Worm (Caenorhabditis elegans): Measurements from ENCODE around the gene panl-3.

The panl-3 gene

DNA sequence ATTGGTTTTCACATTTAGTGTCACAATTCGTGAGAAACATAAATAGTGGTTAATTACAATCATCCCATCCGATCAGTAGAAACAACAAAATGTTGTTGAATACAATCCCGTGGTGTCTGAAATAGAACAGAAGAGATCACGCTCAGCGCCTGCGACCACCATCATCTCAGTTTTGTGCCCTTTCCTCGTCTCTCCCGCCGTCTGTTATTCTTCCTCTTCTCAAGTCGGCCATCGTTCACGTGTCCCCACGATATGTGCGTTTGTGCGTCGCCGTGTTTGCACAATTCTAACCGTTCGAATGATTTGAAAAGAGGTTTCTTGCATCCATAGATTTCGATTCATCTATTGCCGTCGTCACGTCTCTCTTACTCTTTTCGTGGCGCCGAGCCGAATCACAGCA lies at the start of gene panl-3:
Gene panl-3, plus strand, starts transcription at position 294 of the 400 bp plus-strand sequence.
- TF ChIP-seq tbx-2 (tag; optimal IDR thresholded peaks at IDR 0.05), result peak; percentile 77
- peak; percentile 40 for TF ChIP-seq pros-1 (tag; optimal IDR thresholded peaks at IDR 0.05)
- no peak for TF ChIP-seq C38D4.7 (GFP tag; optimal IDR thresholded peaks at IDR 0.05)
- TF ChIP-seq ahr-1 (tag; optimal IDR thresholded peaks at IDR 0.05), result no peak
- no peak for TF ChIP-seq fkh-6 (tag; optimal IDR thresholded peaks at IDR 0.05)
- peak; percentile 16 for TF ChIP-seq nfya-1 (tag; optimal IDR thresholded peaks at IDR 0.05)
- TF ChIP-seq F13H6.1 (tag; optimal IDR thresholded peaks at IDR 0.05), result no peak
- peak; percentile 33 for TF ChIP-seq ceh-34 (tag; optimal IDR thresholded peaks at IDR 0.05)
- TF ChIP-seq ama-1 (optimal IDR thresholded peaks at IDR 0.05), result no peak
- no peak for TF ChIP-seq lin-11 (tag; optimal IDR thresholded peaks at IDR 0.05)
- no peak for TF ChIP-seq hlh-13 (GFP tag; optimal IDR thresholded peaks at IDR 0.05)
- TF ChIP-seq ceh-2 (tag; optimal IDR thresholded peaks at IDR 0.05), result no peak
- TF ChIP-seq hlh-8 (tag; optimal IDR thresholded peaks at IDR 0.05), result no peak
- peak; percentile 41 for TF ChIP-seq ceh-31 (tag; optimal IDR thresholded peaks at IDR 0.05)
- peak; percentile 42 for TF ChIP-seq hlh-6 (tag; optimal IDR thresholded peaks at IDR 0.05)
- TF ChIP-seq C08G9.2 (tag; optimal IDR thresholded peaks at IDR 0.05), result peak; percentile 32
- no peak for TF ChIP-seq pag-3 (tag; optimal IDR thresholded peaks at IDR 0.05; ENCODE audit: borderline replicate concordance)
- TF ChIP-seq dmd-4 (tag; optimal IDR thresholded peaks at IDR 0.05; ENCODE audit: borderline replicate concordance), result no peak
- no peak for TF ChIP-seq ceh-19 (GFP tag; optimal IDR thresholded peaks at IDR 0.05)
- peak; percentile 14 for TF ChIP-seq rnt-1 (tag; optimal IDR thresholded peaks at IDR 0.05)
- no peak for TF ChIP-seq ceh-6 (GFP tag; optimal IDR thresholded peaks at IDR 0.05)
- TF ChIP-seq ceh-30 (tag; optimal IDR thresholded peaks at IDR 0.05), result no peak
- TF ChIP-seq pax-1 (tag; optimal IDR thresholded peaks at IDR 0.05), result no peak
- TF ChIP-seq hlh-30 (tag; optimal IDR thresholded peaks at IDR 0.05; ENCODE audit: insufficient read depth), result peak; percentile 94
- no peak for TF ChIP-seq unc-86 (tag; optimal IDR thresholded peaks at IDR 0.05)
- TF ChIP-seq ceh-48 (tag; optimal IDR thresholded peaks at IDR 0.05), result no peak
- TF ChIP-seq ttx-3 (tag; optimal IDR thresholded peaks at IDR 0.05), result no peak
- no peak for TF ChIP-seq syd-9 (tag; optimal IDR thresholded peaks at IDR 0.05)
- no peak for TF ChIP-seq pha-4 (tag; optimal IDR thresholded peaks at IDR 0.05)
- no peak for TF ChIP-seq ceh-14 (tag; optimal IDR thresholded peaks at IDR 0.05)
- no peak for TF ChIP-seq lim-6 (tag; optimal IDR thresholded peaks at IDR 0.05)

DNA sequence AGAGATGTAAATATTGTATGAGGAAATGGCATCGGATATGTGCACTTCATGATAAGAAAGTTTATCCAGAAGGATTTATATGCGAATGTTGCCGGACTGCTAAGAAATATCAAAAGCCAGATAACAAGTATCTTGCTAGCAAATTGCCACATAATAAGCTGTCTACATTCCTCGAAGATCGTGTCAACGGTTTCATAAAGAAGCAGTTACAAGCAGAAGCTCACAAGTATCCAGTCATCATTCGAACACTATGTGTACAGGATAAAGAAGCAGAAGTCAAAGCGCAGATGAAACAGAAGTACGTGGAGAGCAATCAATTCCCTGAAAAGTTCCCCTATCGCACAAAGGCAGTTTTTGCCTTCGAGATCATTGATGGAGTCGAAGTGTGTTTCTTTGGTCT lies 48.3 kb upstream of the panl-3 start:
- no peak for TF ChIP-seq pqm-1 (tag; optimal IDR thresholded peaks at IDR 0.05)
- TF ChIP-seq pat-9 (tag; optimal IDR thresholded peaks at IDR 0.05), result no peak
- TF ChIP-seq T23F11.4 (GFP tag; optimal IDR thresholded peaks at IDR 0.05), result no peak
- TF ChIP-seq hlh-6 (tag; optimal IDR thresholded peaks at IDR 0.05), result no peak
- TF ChIP-seq fkh-6 (tag; optimal IDR thresholded peaks at IDR 0.05), result no peak
- no peak for TF ChIP-seq unc-42 (tag; optimal IDR thresholded peaks at IDR 0.05)
- TF ChIP-seq syd-9 (tag; optimal IDR thresholded peaks at IDR 0.05), result no peak
- no peak for TF ChIP-seq ceh-48 (tag; optimal IDR thresholded peaks at IDR 0.05)
- TF ChIP-seq ceh-9 (tag; optimal IDR thresholded peaks at IDR 0.05), result no peak
- no peak for TF ChIP-seq elt-4 (tag; optimal IDR thresholded peaks at IDR 0.05)
- no peak for TF ChIP-seq ref-2 (tag; optimal IDR thresholded peaks at IDR 0.05)
- TF ChIP-seq ceh-34 (tag; optimal IDR thresholded peaks at IDR 0.05), result no peak
- no peak for TF ChIP-seq sox-4 (tag; optimal IDR thresholded peaks at IDR 0.05)

DNA sequence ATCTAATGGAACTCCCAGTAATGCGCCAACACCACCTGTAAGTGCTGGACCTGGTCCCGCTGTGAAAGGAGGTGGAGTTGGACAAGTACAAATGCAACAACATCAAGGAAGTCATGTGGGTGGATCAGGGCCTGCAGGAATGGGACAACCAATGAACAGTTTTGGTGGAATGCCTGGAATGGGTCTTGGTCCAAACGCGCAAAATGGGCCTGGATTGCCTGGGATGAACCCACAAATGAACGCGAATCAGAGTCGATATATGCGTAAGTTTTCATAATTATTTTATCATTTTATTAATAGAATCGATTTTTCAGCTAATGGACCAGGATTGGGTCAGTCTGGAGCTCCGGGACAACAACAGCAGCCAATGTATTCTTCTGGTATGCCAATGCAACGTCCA lies 46.5 kb upstream of the panl-3 start:
- TF ChIP-seq hlh-6 (tag; optimal IDR thresholded peaks at IDR 0.05), result no peak
- no peak for TF ChIP-seq ama-1 (optimal IDR thresholded peaks at IDR 0.05)
- no peak for TF ChIP-seq syd-9 (tag; optimal IDR thresholded peaks at IDR 0.05)
- no peak for TF ChIP-seq unc-55 (GFP tag; optimal IDR thresholded peaks at IDR 0.05)
- no peak for TF ChIP-seq nhr-11 (tag; optimal IDR thresholded peaks at IDR 0.05)
- no peak for TF ChIP-seq C08G9.2 (tag; optimal IDR thresholded peaks at IDR 0.05)
- TF ChIP-seq ttx-3 (tag; optimal IDR thresholded peaks at IDR 0.05), result no peak
- no peak for TF ChIP-seq fkh-6 (tag; optimal IDR thresholded peaks at IDR 0.05)
- TF ChIP-seq pros-1 (tag; optimal IDR thresholded peaks at IDR 0.05), result no peak
- TF ChIP-seq sox-2 (GFP tag; IDR thresholded peaks at IDR 0.05), result no peak
- no peak for TF ChIP-seq K09A11.1 (tag; optimal IDR thresholded peaks at IDR 0.05; ENCODE audit: insufficient read depth)
- no peak for TF ChIP-seq odd-2 (tag; optimal IDR thresholded peaks at IDR 0.05)
- TF ChIP-seq sdc-2 (tag; optimal IDR thresholded peaks at IDR 0.05), result no peak
- TF ChIP-seq ceh-14 (tag; optimal IDR thresholded peaks at IDR 0.05), result no peak
- no peak for TF ChIP-seq ceh-6 (GFP tag; optimal IDR thresholded peaks at IDR 0.05)

All from whole organism, late embryonic.